Fruit fly (Drosophila melanogaster) Kc167 (cell line): Measurements from ENCODE around the gene CtIP.

Experiments used
- Myc ChIP-seq: fragments of >200 bp; optimal IDR thresholded peaks from 2 replicates; lab custom pipeline; 2017; ENCODE audit warnings: missing external identifiers
- Sin3A ChIP-seq: fragments of >200 bp; optimal IDR thresholded peaks from 2 replicates; lab custom pipeline; 2018; ENCODE audit warnings: missing external identifiers
- h ChIP-seq: fragments of >200 bp; optimal IDR thresholded peaks from 3 replicates; lab custom pipeline; 2018; ENCODE audit warnings: missing external identifiers
- insv ChIP-seq: fragments of >200 bp; optimal IDR thresholded peaks from 3 replicates; lab custom pipeline; 2018; ENCODE audit warnings: missing external identifiers
- psq ChIP-seq: fragments of >200 bp; optimal IDR thresholded peaks from 2 replicates; lab custom pipeline; 2017; ENCODE audit warnings: missing external identifiers
- ttk ChIP-seq: sonication (Bioruptor generic); optimal IDR thresholded peaks from 2 replicates; lab custom pipeline; 2017; ENCODE audit warnings: missing external identifiers

Gene CtIP

dm6 chr3L:20472607-20473006, 36.6 kb downstream of the CtIP start:
- TF ChIP-seq ttk (lab: Kevin White, UChicago) (no peak), psq (lab: Kevin White, UChicago) (no peak)

dm6 chr3L:20473021-20473799, 37.2 kb downstream of the CtIP start, which contains the start of the genes CG32428 and CG5969:
Gene CG32428 (minus strand): TSS chr3L:20473723.
Gene CG5969 (plus strand): TSS chr3L:20473783.
- TF ChIP-seq ttk (lab: Kevin White, UChicago), result no peak
- TF ChIP-seq Myc (lab: Kevin White, UChicago), result no peak
- TF ChIP-seq insv, result no peak
- TF ChIP-seq h, result no peak
- no peak for TF ChIP-seq Sin3A (lab: Kevin White, UChicago)
- no peak for TF ChIP-seq psq (lab: Kevin White, UChicago)

- TF ChIP-seq insv, result no peak
- no peak for TF ChIP-seq Sin3A (lab: Kevin White, UChicago)
- no peak for TF ChIP-seq Myc (lab: Kevin White, UChicago)
- TF ChIP-seq ttk (lab: Kevin White, UChicago), result no peak
- no peak for TF ChIP-seq h
- no peak for TF ChIP-seq psq (lab: Kevin White, UChicago)
Observed at dm6 chr3L:20474197-20474788, 38.2 kb downstream of the CtIP start, which contains the start of gene isoQC. Gene isoQC (plus strand): TSS chr3L:20474466.

- no peak for TF ChIP-seq insv
- TF ChIP-seq psq (lab: Kevin White, UChicago), result no peak
- no peak for TF ChIP-seq Sin3A (lab: Kevin White, UChicago)
- no peak for TF ChIP-seq Myc (lab: Kevin White, UChicago)
- no peak for TF ChIP-seq ttk (lab: Kevin White, UChicago)
- no peak for TF ChIP-seq h
Observed at dm6 chr3L:20474789-20475208, 38.7 kb downstream of the CtIP start.

- no peak for TF ChIP-seq h
- TF ChIP-seq ttk (lab: Kevin White, UChicago), result no peak
- no peak for TF ChIP-seq psq (lab: Kevin White, UChicago)
- TF ChIP-seq Sin3A (lab: Kevin White, UChicago), result no peak
- no peak for TF ChIP-seq insv
- TF ChIP-seq Myc (lab: Kevin White, UChicago), result no peak
Observed at dm6 chr3L:20487649-20488048, 51.6 kb downstream of the CtIP start.
